Worm (Caenorhabditis elegans): ENCODE results near the gene Y56A3A.16.

The Y56A3A.16 gene

DNA sequence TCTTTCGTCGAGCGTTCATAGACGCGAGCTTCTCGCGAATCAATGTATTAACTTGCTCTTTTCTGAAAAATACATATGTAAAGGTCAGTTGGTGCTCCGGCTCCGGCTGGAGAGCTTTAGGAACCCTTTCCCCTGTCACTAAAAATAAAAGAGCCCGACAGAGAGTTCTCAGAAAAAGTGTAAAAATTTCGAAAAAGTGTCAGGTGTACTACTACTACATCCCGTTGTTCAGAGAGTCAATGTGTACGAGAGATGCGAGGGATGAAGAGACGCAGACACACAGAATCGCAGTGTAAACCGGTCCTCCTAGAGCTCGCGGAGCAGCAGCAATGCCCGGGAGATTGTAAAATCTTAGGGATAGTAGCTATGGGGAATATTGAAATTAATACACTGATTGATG is 28.5 kb upstream of the Y56A3A.16 start:
- TF ChIP-seq lin-11 (tag; optimal IDR thresholded peaks at IDR 0.05) (no peak), fos-1 (tag; optimal IDR thresholded peaks at IDR 0.05) (no peak), dmd-4 (tag; optimal IDR thresholded peaks at IDR 0.05) (no peak), nhr-21 (tag; optimal IDR thresholded peaks at IDR 0.05) (no peak), R02D3.7 (tag; optimal IDR thresholded peaks at IDR 0.05) (no peak), egl-27 (tag; optimal IDR thresholded peaks at IDR 0.05) (no peak), mab-5 (tag; optimal IDR thresholded peaks at IDR 0.05) (no peak), F13H6.1 (tag; optimal IDR thresholded peaks at IDR 0.05) (peak; percentile 79), nhr-237 (tag; optimal IDR thresholded peaks at IDR 0.05) (no peak), nhr-129 (tag; optimal IDR thresholded peaks at IDR 0.05) (peak; percentile 28), skn-1 (tag; optimal IDR thresholded peaks at IDR 0.05) (no peak), alr-1 (tag; optimal IDR thresholded peaks at IDR 0.05) (no peak), zag-1 (tag; optimal IDR thresholded peaks at IDR 0.05) (no peak), ama-1 (optimal IDR thresholded peaks at IDR 0.05) (no peak), sma-3 (GFP tag; optimal IDR thresholded peaks at IDR 0.05) (no peak), lin-13 (GFP tag; optimal IDR thresholded peaks at IDR 0.05) (no peak), ztf-1 (GFP tag; conservative IDR thresholded peaks at IDR 0.05) (no peak), unc-55 (GFP tag; optimal IDR thresholded peaks at IDR 0.05) (no peak), mbf-1 (tag; optimal IDR thresholded peaks at IDR 0.05) (no peak), elt-3 (tag; optimal IDR thresholded peaks at IDR 0.05) (no peak), sem-4 (tag; optimal IDR thresholded peaks at IDR 0.05) (no peak), Y55F3AM.14 (GFP tag; optimal IDR thresholded peaks at IDR 0.05) (no peak), sma-9 (GFP tag; optimal IDR thresholded peaks at IDR 0.05) (peak; percentile 51), sma-9 (tag; optimal IDR thresholded peaks at IDR 0.05) (no peak), ZK546.5 (tag; optimal IDR thresholded peaks at IDR 0.05) (no peak), nhr-6 (tag; optimal IDR thresholded peaks at IDR 0.05) (no peak), ceh-16 (tag; optimal IDR thresholded peaks at IDR 0.05) (no peak), unc-39 (tag; optimal IDR thresholded peaks at IDR 0.05) (no peak), nhr-25 (tag; optimal IDR thresholded peaks at IDR 0.05) (no peak), ztf-11 (tag; optimal IDR thresholded peaks at IDR 0.05) (no peak), blmp-1 (tag; optimal IDR thresholded peaks at IDR 0.05; ENCODE audit: insufficient read depth) (no peak), snpc-4 (tag; optimal IDR thresholded peaks at IDR 0.05) (no peak), nhr-10 (tag; optimal IDR thresholded peaks at IDR 0.05) (no peak), ceh-82 (tag; optimal IDR thresholded peaks at IDR 0.05) (no peak), aly-2 (tag; optimal IDR thresholded peaks at IDR 0.05) (no peak), unc-62 (GFP tag; optimal IDR thresholded peaks at IDR 0.05) (no peak), nhr-12 (tag; optimal IDR thresholded peaks at IDR 0.05) (no peak), peb-1 (tag; optimal IDR thresholded peaks at IDR 0.05) (no peak), nhr-11 (tag; optimal IDR thresholded peaks at IDR 0.05) (no peak), lin-39 (tag; optimal IDR thresholded peaks at IDR 0.05) (no peak), mdl-1 (tag; optimal IDR thresholded peaks at IDR 0.05) (no peak), lsy-2 (tag; optimal IDR thresholded peaks at IDR 0.05) (peak; percentile 1 to 44), elt-1 (tag; optimal IDR thresholded peaks at IDR 0.05) (no peak), gmeb-1 (tag; optimal IDR thresholded peaks at IDR 0.05) (no peak), C34F6.9 (tag; optimal IDR thresholded peaks at IDR 0.05) (peak; percentile 47)

DNA sequence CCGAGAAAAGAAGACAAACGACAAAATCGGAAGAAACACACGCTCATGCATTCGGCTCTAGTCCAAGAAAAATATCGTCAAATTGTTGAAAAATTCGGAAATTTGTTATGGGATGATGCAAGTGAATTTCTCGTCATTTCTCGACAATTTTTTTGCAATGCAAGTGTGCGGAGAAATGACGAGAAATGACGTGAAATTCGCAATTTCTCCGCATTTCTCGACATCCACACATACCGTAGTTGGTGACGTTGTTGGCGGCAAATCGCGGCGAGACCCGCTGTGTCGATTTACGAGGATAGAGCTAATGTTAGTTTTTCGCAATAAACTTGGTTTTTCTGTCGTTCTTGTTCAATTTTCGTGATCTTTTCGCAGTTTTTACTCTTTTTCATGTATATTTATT is 25.1 kb upstream of the Y56A3A.16 start:
- TF ChIP-seq lsy-2 (tag; optimal IDR thresholded peaks at IDR 0.05), result peak in 1 of 2 experiments; percentile 18

DNA sequence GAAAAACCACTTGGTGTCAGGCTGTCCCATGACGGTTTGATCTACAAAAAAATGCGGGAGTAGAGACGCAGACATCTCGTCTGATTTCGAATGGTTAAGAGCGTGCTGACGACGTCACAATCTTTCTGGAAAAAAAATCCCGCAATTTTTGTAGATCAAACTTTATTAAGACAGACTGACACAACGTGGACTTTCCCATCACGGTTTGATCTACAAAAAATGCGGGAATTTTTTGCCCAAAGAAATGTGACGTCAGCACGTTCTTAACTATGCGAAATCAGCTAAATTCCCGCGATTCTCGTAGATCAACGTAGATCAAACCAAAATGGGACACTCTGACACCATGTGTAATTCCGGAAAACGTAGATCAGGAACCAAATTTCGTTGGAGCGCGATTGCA is 24.4 kb upstream of the Y56A3A.16 start:
- TF ChIP-seq nhr-129 (tag; optimal IDR thresholded peaks at IDR 0.05) (no peak), nhr-77 (tag; optimal IDR thresholded peaks at IDR 0.05) (no peak), nhr-237 (tag; optimal IDR thresholded peaks at IDR 0.05) (no peak), nhr-11 (tag; optimal IDR thresholded peaks at IDR 0.05) (no peak), dmd-4 (tag; optimal IDR thresholded peaks at IDR 0.05) (no peak), alr-1 (tag; optimal IDR thresholded peaks at IDR 0.05) (no peak), egl-27 (tag; optimal IDR thresholded peaks at IDR 0.05) (no peak), unc-55 (GFP tag; optimal IDR thresholded peaks at IDR 0.05) (no peak), Y55F3AM.14 (GFP tag; optimal IDR thresholded peaks at IDR 0.05) (no peak), ZK546.5 (tag; optimal IDR thresholded peaks at IDR 0.05) (no peak)
